Fruit fly (Drosophila melanogaster): ENCODE results near the gene CG2663.

DNA sequence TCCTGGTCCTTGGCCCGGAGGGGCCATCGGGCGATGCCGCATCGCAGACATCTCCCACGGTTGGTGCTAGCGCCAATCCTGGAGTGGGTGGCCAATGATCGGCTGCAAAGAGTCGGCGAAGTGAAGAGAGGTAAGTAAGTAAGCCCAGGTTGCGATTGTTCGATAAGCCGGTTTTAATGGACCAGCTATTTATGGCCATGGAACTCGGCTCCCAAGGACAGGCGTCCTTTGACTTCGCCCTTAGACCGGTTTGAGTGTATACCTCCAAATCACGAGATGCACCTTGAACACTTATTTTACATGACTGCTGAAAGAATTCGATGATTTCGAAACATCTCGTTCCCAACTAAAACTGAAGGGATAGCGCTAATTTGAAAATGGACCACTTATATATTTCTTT, 18.2 kb downstream of the CG2663 start:
- no peak for TF ChIP-seq Hr96 (GFP tag; optimal IDR thresholded peaks at IDR 0.05)
- TF ChIP-seq CG5204 (GFP tag; optimal IDR thresholded peaks at IDR 0.05), result no peak

All from whole organism, adult.